Worm (Caenorhabditis elegans) whole organism, L4 larva: ENCODE results near the gene fmo-2.

ENCODE experiments used
- D1046.2 ChIP-seq: fragments of 200-800 bp; sonication (Bioruptor generic); IDR thresholded peaks from 2 replicates; pipeline ENCODE4 v1.3.6; 2022; ENCODE audit warnings: missing genetic modification characterization, missing compliant biosample characterization
- F44E2.7 ChIP-seq: fragments of 200-800 bp; sonication (Bioruptor generic); IDR thresholded peaks from 2 replicates; pipeline ENCODE4 v2.1.2; 2022; ENCODE audit warnings: missing genetic modification characterization, missing compliant biosample characterization
- F49E8.2 ChIP-seq: sonication (generic microtip); optimal IDR thresholded peaks from 2 replicates; lab custom pipeline; 2016; ENCODE audit warnings: missing compliant biosample characterization, mild to moderate bottlenecking, missing genetic modification characterization, borderline replicate concordance
- R02D3.7 ChIP-seq: fragments of 150-350 bp; sonication (generic microtip); optimal IDR thresholded peaks from 3 replicates; lab custom pipeline; 2014; ENCODE audit warnings: missing biosample characterization, missing genetic modification characterization
- T20F7.1 ChIP-seq: fragments of 200-800 bp; sonication (Bioruptor generic); optimal IDR thresholded peaks from 2 replicates; lab custom pipeline; 2018; ENCODE audit warnings: mild to moderate bottlenecking, missing genetic modification characterization, missing compliant biosample characterization
- Y48G9A.11 ChIP-seq: fragments of 200-800 bp; sonication (Bioruptor generic); IDR thresholded peaks from 2 replicates; pipeline ENCODE4 v1.3.6; 2022; ENCODE audit warnings: missing genetic modification reagents, missing genetic modification characterization, missing compliant biosample characterization
- Y5F2A.4 ChIP-seq: fragments of 200-800 bp; sonication (Bioruptor generic); optimal IDR thresholded peaks from 2 replicates; lab custom pipeline; 2018; ENCODE audit warnings: mild to moderate bottlenecking, missing genetic modification characterization, missing compliant biosample characterization
- aly-2 ChIP-seq: sonication (generic microtip); optimal IDR thresholded peaks from 2 replicates; lab custom pipeline; 2018; ENCODE audit warnings: missing biosample characterization, missing genetic modification characterization
- arid-1 ChIP-seq: fragments of 200-800 bp; sonication (Bioruptor generic); conservative IDR thresholded peaks from 2 replicates; pipeline ENCODE4 v1.3.6; 2022; ENCODE audit warnings: missing genetic modification reagents, missing genetic modification characterization, missing compliant biosample characterization
- ceh-20 ChIP-seq: fragments of 200-800 bp; sonication (Bioruptor generic); IDR thresholded peaks from 2 replicates; pipeline ENCODE4 v1.3.6; 2022; ENCODE audit warnings: missing genetic modification reagents, missing genetic modification characterization, missing compliant biosample characterization
- ceh-32 ChIP-seq: sonication (generic microtip); optimal IDR thresholded peaks from 2 replicates; lab custom pipeline; 2016; ENCODE audit warnings: mild to moderate bottlenecking, missing genetic modification characterization, missing compliant biosample characterization; ENCODE audit not compliant: poor library complexity
- cey-2 ChIP-seq: sonication (generic microtip); optimal IDR thresholded peaks from 3 replicates; lab custom pipeline; 2017; ENCODE audit warnings: missing genetic modification characterization, mild to moderate bottlenecking, missing compliant biosample characterization, antibody characterized with exemption, borderline replicate concordance; ENCODE audit not compliant: insufficient read depth
- egl-27 ChIP-seq: sonication (generic microtip); optimal IDR thresholded peaks from 3 replicates; lab custom pipeline; 2017; ENCODE audit warnings: missing biosample characterization, missing genetic modification reagents, missing genetic modification characterization
- hif-1 ChIP-seq, 2 experiments: sonication (generic microtip); optimal IDR thresholded peaks; 2 replicates each; lab custom pipeline; 2016 to 2017; ENCODE audit warnings: missing compliant biosample characterization in 2 of 2, missing genetic modification characterization in 2 of 2, missing genetic modification reagents in 2 of 2, missing genotype in 2 of 2, mild to moderate bottlenecking in 1 of 2
- hlh-11 ChIP-seq: fragments of 200-800 bp; sonication (Bioruptor generic); optimal IDR thresholded peaks from 2 replicates; lab custom pipeline; 2018; ENCODE audit warnings: mild to moderate bottlenecking, missing genetic modification characterization, missing compliant biosample characterization
- hlh-30 ChIP-seq: sonication (generic microtip); optimal IDR thresholded peaks from 2 replicates; lab custom pipeline; 2017; ENCODE audit warnings: antibody characterized with exemption, mild to moderate bottlenecking, missing genetic modification characterization, missing compliant biosample characterization; ENCODE audit not compliant: insufficient read depth
- hmg-1.1 ChIP-seq: fragments of 200-800 bp; sonication (Bioruptor generic); IDR thresholded peaks from 2 replicates; pipeline ENCODE4 v1.3.6; 2022; ENCODE audit warnings: missing genetic modification reagents, missing genetic modification characterization, missing compliant biosample characterization
- jun-1 ChIP-seq: fragments of 150-350 bp; optimal IDR thresholded peaks from 2 replicates; lab custom pipeline; 2014; ENCODE audit warnings: missing biosample characterization, missing genetic modification reagents, missing genetic modification characterization
- lir-3 ChIP-seq: sonication (generic microtip); optimal IDR thresholded peaks from 2 replicates; lab custom pipeline; 2016; ENCODE audit warnings: mild to moderate bottlenecking, missing genetic modification characterization, missing compliant biosample characterization
- lsy-2 ChIP-seq, 2 experiments: fragments of 150-350 bp in 1 of 2; sonication (generic microtip) in 1 of 2; optimal IDR thresholded peaks; 2 replicates each; lab custom pipeline; 2014 to 2017; ENCODE audit warnings: missing biosample characterization in 2 of 2, missing genetic modification characterization in 2 of 2
- mdl-1 ChIP-seq, 2 experiments: fragments of 150-350 bp in 1 of 2; sonication (generic microtip) in 1 of 2; optimal IDR thresholded peaks; 2 replicates each; lab custom pipeline; 2014 to 2017; ENCODE audit warnings: missing biosample characterization in 2 of 2, missing genetic modification characterization in 2 of 2
- mep-1 ChIP-seq: fragments of 150-350 bp; sonication (generic microtip); optimal IDR thresholded peaks from 3 replicates; lab custom pipeline; 2014; ENCODE audit warnings: missing biosample characterization, missing genetic modification characterization
- mxl-2 ChIP-seq: fragments of 200-800 bp; sonication (Bioruptor generic); conservative IDR thresholded peaks from 2 replicates; pipeline ENCODE4 v1.3.6; 2022; ENCODE audit warnings: missing genetic modification reagents, missing genetic modification characterization, missing compliant biosample characterization
- mxl-3 ChIP-seq: fragments of 200-800 bp; sonication (Bioruptor generic); optimal IDR thresholded peaks from 2 replicates; lab custom pipeline; 2018; ENCODE audit warnings: mild to moderate bottlenecking, missing genetic modification characterization, missing compliant biosample characterization
- nhr-10 ChIP-seq: fragments of 150-350 bp; optimal IDR thresholded peaks from 2 replicates; lab custom pipeline; 2014; ENCODE audit warnings: missing biosample characterization, missing genetic modification characterization
- nhr-102 ChIP-seq: sonication (generic microtip); optimal IDR thresholded peaks from 2 replicates; lab custom pipeline; 2016; ENCODE audit warnings: mild to moderate bottlenecking, missing genetic modification characterization, moderate library complexity, missing compliant biosample characterization
- nhr-25 ChIP-seq: sonication (generic microtip); optimal IDR thresholded peaks from 2 replicates; lab custom pipeline; 2017; ENCODE audit warnings: missing genetic modification characterization, mild to moderate bottlenecking, missing compliant biosample characterization, antibody characterized with exemption, moderate library complexity, borderline replicate concordance; ENCODE audit not compliant: insufficient read depth
- nhr-28 ChIP-seq: fragments of 150-350 bp; optimal IDR thresholded peaks from 2 replicates; lab custom pipeline; 2014; ENCODE audit warnings: missing biosample characterization, missing genetic modification characterization
- nhr-48 ChIP-seq: sonication (generic microtip); optimal IDR thresholded peaks from 2 replicates; lab custom pipeline; 2016; ENCODE audit warnings: mild to moderate bottlenecking, missing genetic modification characterization, missing compliant biosample characterization
- saeg-2 ChIP-seq: fragments of 200-800 bp; sonication (Bioruptor generic); IDR thresholded peaks from 2 replicates; pipeline ENCODE4 v1.3.6; 2022; ENCODE audit warnings: missing genetic modification reagents, missing genetic modification characterization, missing compliant biosample characterization
- sdz-12 ChIP-seq: fragments of 200-800 bp; sonication (Bioruptor generic); optimal IDR thresholded peaks from 2 replicates; lab custom pipeline; 2018; ENCODE audit warnings: mild to moderate bottlenecking, missing genetic modification characterization, missing compliant biosample characterization
- snpc-4 ChIP-seq: fragments of 150-350 bp; optimal IDR thresholded peaks from 2 replicates; lab custom pipeline; 2014; ENCODE audit warnings: missing biosample characterization, missing genetic modification characterization
- spr-1 ChIP-seq: sonication (generic microtip); optimal IDR thresholded peaks from 2 replicates; lab custom pipeline; 2016; ENCODE audit warnings: mild to moderate bottlenecking, missing genetic modification characterization, missing compliant biosample characterization
- tag-97 ChIP-seq: fragments of 200-800 bp; sonication (Bioruptor generic); IDR thresholded peaks from 2 replicates; pipeline ENCODE4 v1.3.6; 2022; ENCODE audit warnings: missing genetic modification characterization, missing compliant biosample characterization
- tra-1 ChIP-seq: fragments of 200-800 bp; sonication (Bioruptor generic); IDR thresholded peaks from 2 replicates; pipeline ENCODE4 v1.3.6; 2022; ENCODE audit warnings: missing genetic modification reagents, missing genetic modification characterization, missing compliant biosample characterization
- unc-62 ChIP-seq, 3 experiments: fragments of 150-350 bp in 1 of 3; sonication (generic microtip); optimal IDR thresholded peaks in 2 of 3; peaks in 1 of 3; 1 replicate in 1 of 3; 2 replicates in 2 of 3; lab custom pipeline; 2014 to 2017; ENCODE audit warnings: missing biosample characterization in 3 of 3, missing genetic modification characterization in 3 of 3, missing genetic modification reagents in 3 of 3, missing genotype in 1 of 3
- vab-7 ChIP-seq: fragments of 200-800 bp; sonication (Bioruptor generic); IDR thresholded peaks from 2 replicates; pipeline ENCODE4 v1.3.6; 2022; ENCODE audit warnings: missing genetic modification reagents, missing genetic modification characterization, missing compliant biosample characterization
- zfp-3 ChIP-seq: fragments of 200-800 bp; sonication (Bioruptor generic); conservative IDR thresholded peaks from 2 replicates; pipeline ENCODE4 v1.3.6; 2022; ENCODE audit warnings: missing genetic modification reagents, missing genetic modification characterization, missing compliant biosample characterization
- zip-2 ChIP-seq: fragments of 150-350 bp; optimal IDR thresholded peaks from 2 replicates; lab custom pipeline; 2014; ENCODE audit warnings: missing biosample characterization, missing genetic modification characterization

Gene fmo-2

DNA sequence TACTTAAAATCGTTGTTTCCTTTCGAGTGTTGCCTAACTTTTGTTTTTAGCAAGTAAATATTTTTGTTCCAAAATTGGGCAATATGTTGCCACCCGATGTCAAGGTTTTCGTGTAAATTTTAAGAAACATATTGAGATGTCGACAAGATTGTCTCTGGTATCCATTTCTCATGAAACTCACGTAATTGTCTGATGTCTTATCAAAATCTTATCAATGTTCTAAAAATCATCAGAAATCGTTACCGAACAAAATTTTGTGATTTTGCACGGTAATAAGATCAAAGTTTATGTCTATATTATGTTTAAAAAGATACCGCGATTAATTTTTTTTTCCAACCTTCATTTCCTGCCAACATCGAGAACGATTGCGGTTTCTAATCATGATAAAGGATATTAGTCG is 16.7 kb downstream of the fmo-2 start (continued):
- TF ChIP-seq T20F7.1, result peak; percentile 51

DNA sequence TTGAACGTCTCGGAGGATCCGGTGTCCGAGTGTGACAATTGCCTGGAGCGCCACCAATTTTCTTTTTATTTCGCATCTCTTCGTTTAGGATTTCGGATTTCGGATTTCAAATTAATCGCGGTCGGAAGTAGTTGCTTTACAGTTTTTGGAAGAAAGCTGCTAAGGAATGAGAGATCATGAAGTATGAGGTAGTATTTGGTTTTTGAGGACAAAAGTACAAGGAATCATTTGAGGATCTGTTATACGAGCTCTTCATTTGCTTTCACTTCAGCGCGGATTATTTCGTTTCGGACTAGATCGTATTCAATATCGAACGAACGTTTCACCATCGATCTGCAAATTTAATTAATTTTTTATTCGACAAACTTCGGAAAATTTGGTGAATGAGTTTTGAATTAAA is 17.3 kb downstream of the fmo-2 start, which contains the start of gene R102.11:
TSS of gene R102.11 (minus strand) at position 101 of the 400 bp plus-strand sequence.
- TF ChIP-seq vab-7 (GFP tag; lab: Robert Waterston, UW), result no peak
- no peak for TF ChIP-seq nhr-25
- TF ChIP-seq tag-97 (GFP tag; lab: Robert Waterston, UW), result no peak
- TF ChIP-seq mxl-2 (GFP tag; lab: Robert Waterston, UW), result no peak
- TF ChIP-seq R02D3.7 (tag; lab: Kevin White, UChicago), result no peak
- TF ChIP-seq lsy-2 (tag; optimal IDR thresholded peaks at IDR 0.05; lab: Kevin White, UChicago), result no peak
- no peak for TF ChIP-seq cey-2
- TF ChIP-seq sdz-12 (GFP tag; lab: Kevin White, UChicago), result no peak
- no peak for TF ChIP-seq F44E2.7 (GFP tag; lab: Robert Waterston, UW)
- no peak for TF ChIP-seq lir-3 (tag; lab: Kevin White, UChicago)
- no peak for TF ChIP-seq hmg-1.1 (GFP tag; lab: Robert Waterston, UW)
- TF ChIP-seq saeg-2 (GFP tag; lab: Robert Waterston, UW), result no peak
- no peak for TF ChIP-seq tra-1 (GFP tag; lab: Robert Waterston, UW)
- TF ChIP-seq arid-1 (GFP tag; lab: Robert Waterston, UW), result no peak
- no peak for TF ChIP-seq nhr-10 (tag; lab: Kevin White, UChicago)
- no peak for TF ChIP-seq zfp-3 (GFP tag; lab: Robert Waterston, UW)
- no peak for TF ChIP-seq mep-1 (tag; lab: Kevin White, UChicago)
- TF ChIP-seq, all 104 proteins: peak for 0

DNA sequence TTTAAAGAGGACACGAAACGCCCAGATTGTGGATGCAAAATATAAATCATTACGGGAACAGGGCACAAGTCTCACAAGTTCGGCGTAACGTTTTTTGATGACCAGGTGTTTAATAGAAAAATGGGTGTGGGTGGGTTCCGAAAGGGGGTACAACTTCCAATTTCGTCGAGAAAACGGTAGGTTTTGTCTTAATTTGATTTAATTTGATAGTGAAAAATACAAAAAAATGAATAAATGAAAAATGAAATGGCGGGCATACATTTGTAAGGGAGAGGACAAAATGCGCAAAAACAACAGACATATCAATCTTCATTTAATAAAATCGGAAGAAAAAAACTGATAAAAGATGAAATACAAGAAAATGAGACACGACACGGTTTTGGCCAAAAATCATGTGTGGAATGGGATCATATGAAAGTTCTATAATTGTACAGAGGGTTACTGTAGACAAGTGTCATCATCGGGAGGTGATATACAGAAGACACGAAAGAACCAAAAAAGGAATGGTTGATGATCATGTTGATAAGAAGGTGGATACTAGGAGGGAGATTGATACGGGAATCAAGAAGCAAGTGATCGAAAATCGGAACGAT is 19.6 kb downstream of the fmo-2 start:
- TF ChIP-seq aly-2 (tag; lab: Kevin White, UChicago) (no peak), mdl-1 (tag; optimal IDR thresholded peaks at IDR 0.05; lab: Kevin White, UChicago) (peak in 1 of 2 experiments; percentile 55), mxl-3 (GFP tag; lab: Kevin White, UChicago) (no peak), hlh-30 (tag; lab: Kevin White, UChicago) (peak; percentile 69), hlh-11 (tag; lab: Kevin White, UChicago) (peak; percentile 62), nhr-28 (peak; percentile 60), F49E8.2 (tag; lab: Kevin White, UChicago) (no peak), unc-62 (GFP tag; optimal IDR thresholded peaks at IDR 0.05 in 1 of 2; lab: Kevin White, UChicago) (peak in 1 of 2 experiments; percentile 58), unc-62 (tag; optimal IDR thresholded peaks at IDR 0.05; lab: Kevin White, UChicago) (no peak), nhr-48 (peak; percentile 4), ceh-20 (0 out of 2 replicates have a peak, but pooled peaks have one; percentile 57)

DNA sequence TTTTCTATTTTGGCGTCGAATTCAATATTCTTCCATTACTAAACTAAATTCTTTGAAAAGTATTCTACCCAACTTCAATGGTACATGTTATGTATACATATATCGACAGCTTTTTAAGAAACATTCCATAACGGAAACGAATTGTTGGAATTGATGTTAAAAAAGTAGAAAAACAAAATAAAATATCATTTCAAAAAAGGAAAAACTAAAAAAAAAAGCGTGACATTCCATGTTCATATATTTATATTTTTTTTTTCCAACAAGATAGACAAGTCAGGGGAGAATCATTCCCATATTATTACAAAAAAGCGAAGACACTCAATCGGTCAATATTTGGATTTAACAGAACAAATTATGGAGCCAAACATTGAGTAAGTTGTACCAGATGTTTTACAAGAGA is 22.9 kb downstream of the fmo-2 start, which contains the start of gene R102.10:
TSS of gene R102.10 (plus strand) at position 301 of the 400 bp plus-strand sequence.
- TF ChIP-seq jun-1 (no peak), nhr-102 (tag; lab: Kevin White, UChicago) (no peak), F49E8.2 (tag; lab: Kevin White, UChicago) (no peak), D1046.2 (GFP tag; lab: Robert Waterston, UW) (no peak), zip-2 (tag; lab: Kevin White, UChicago) (no peak), egl-27 (tag; lab: Kevin White, UChicago) (no peak), Y48G9A.11 (no peak), hlh-11 (tag; lab: Kevin White, UChicago) (no peak), spr-1 (tag; lab: Kevin White, UChicago) (no peak), mxl-3 (GFP tag; lab: Kevin White, UChicago) (no peak), ceh-32 (tag; lab: Kevin White, UChicago) (no peak), snpc-4 (tag; lab: Kevin White, UChicago) (no peak), hmg-1.1 (GFP tag; lab: Robert Waterston, UW) (no peak), lsy-2 (tag; optimal IDR thresholded peaks at IDR 0.05; lab: Kevin White, UChicago) (no peak), hif-1 (tag; optimal IDR thresholded peaks at IDR 0.05; lab: Kevin White, UChicago) (no peak), Y5F2A.4 (GFP tag; lab: Kevin White, UChicago) (no peak)
